Fruit fly (Drosophila melanogaster): ENCODE measurements around the gene TTLL3A.
A peak's percentile ranks its signal among the peaks of the same experiment; 100 is the strongest.

The TTLL3A gene

dm6 chr2L:6723750-6724503 is 16.1 kb downstream of the TTLL3A start, which contains the start of gene Liprin-alpha:
Gene Liprin-alpha, plus strand, starts transcription at chr2L:6723903.
- TF ChIP-seq noc (tag; optimal IDR thresholded peaks at IDR 0.05) = no peak

- no peak for TF ChIP-seq noc (tag; optimal IDR thresholded peaks at IDR 0.05)
Measured at dm6 chr2L:6722822-6723749, 16.9 kb downstream of the TTLL3A start, which contains the start of gene homer. Gene homer, minus strand, starts transcription at chr2L:6723359.

- TF ChIP-seq noc (tag; optimal IDR thresholded peaks at IDR 0.05) = no peak
Measured at dm6 chr2L:6721710-6722109, 18.3 kb downstream of the TTLL3A start.

dm6 chr2L:6717460-6717859 is 22.5 kb downstream of the TTLL3A start, which contains the start of gene Aatf:
Gene Aatf, plus strand, starts transcription at chr2L:6717625.
- TF ChIP-seq noc (tag; optimal IDR thresholded peaks at IDR 0.05) = no peak

- TF ChIP-seq noc (tag; optimal IDR thresholded peaks at IDR 0.05) = no peak
Measured at dm6 chr2L:6716921-6717320, 23.1 kb downstream of the TTLL3A start.

DNA sequence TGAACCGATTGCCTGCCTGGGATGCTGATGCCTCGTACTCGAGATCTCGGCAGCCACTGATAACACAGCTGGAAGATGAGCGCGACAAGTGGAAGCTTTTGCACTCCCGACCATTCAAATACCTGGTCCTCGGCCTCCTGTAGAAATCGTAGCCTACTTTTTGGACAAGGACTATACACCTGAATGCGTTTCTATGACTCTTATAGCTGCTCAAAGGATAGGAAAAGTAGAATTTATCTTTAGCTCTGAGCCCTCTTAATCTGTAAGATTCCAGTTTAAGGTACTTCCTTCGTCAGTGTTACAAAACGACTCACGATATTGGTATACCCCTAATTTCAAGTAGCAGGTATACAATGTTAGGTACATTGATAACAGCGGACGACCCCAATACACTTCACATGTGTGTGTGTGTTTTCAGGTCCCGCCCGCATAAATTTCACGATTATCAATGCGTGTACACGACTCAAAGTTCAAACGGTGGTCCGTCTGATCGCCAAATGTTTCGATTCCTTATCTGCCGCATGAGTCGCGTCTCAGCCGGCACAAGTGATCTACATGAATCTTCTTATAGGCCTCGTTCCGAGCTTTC is 23.7 kb downstream of the TTLL3A start, which contains the start of gene AkhR:
Gene AkhR, minus strand, starts transcription at position 5 of the 589 bp plus-strand sequence.
- peak; percentile 23 for TF ChIP-seq noc (tag; optimal IDR thresholded peaks at IDR 0.05)

DNA sequence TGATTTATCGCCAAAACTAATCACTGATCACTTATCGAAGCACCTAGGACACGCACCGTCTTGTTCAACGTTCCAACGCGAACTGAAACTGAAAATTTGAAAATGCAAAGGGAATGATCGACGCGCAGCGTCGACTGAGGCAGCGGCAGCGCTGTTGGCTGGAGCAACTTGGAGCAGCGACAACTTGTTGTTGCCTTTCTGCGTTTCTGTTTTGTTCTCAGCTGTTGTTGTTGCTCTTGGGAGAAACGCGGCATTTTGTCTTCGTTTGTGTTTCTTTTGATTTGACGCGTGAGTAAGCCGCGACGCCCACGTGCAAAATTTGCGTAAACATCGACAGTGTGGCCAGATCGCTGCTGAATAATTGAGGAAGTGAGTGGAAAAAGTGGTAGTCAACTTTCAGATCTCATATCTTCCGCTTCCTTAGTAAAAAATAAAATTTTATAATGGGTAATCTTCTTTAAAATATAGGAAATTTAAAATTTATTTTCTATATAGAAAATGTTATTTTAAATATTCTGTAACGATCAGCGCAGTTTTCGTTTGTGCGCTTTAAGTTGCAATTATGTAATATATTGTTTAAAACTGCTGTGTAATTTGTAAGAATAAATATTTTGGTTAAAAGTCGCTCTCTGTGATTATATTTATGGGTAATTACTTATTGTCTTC is 30.9 kb downstream of the TTLL3A start, which contains the start of gene Tsp:
Gene Tsp, minus strand, starts transcription at position 90 of the 666 bp plus-strand sequence.
- no peak for TF ChIP-seq noc (tag; optimal IDR thresholded peaks at IDR 0.05)

dm6 chr2L:6706368-6706919 is 33.5 kb downstream of the TTLL3A start:
- TF ChIP-seq noc (tag; optimal IDR thresholded peaks at IDR 0.05) = no peak

dm6 chr2L:6705081-6705480 is 34.9 kb downstream of the TTLL3A start:
- no peak for TF ChIP-seq noc (tag; optimal IDR thresholded peaks at IDR 0.05)

- no peak for TF ChIP-seq noc (tag; optimal IDR thresholded peaks at IDR 0.05)
Measured at dm6 chr2L:6701409-6702199, 38.4 kb downstream of the TTLL3A start.

DNA sequence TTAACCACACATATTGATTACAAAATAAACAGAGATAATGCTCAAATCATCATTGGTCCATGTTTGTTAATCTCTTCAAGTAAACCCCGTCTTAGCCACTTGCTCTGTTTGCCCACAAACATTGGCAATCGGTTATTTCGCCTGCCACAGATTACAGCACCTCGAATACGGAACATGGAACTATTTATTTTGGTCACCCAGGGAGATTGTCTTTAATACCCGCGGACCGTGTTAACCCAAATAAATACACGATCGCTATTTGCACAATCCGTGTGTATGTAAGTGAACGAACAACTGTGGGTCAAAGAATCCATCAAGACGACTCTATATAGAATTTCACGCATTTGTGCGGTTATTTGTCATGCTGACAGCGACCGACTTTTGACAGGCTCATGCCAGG is 39.2 kb downstream of the TTLL3A start:
- TF ChIP-seq noc (tag; optimal IDR thresholded peaks at IDR 0.05) = no peak

dm6 chr2L:6698387-6698786 is 41.6 kb downstream of the TTLL3A start:
- TF ChIP-seq noc (tag; optimal IDR thresholded peaks at IDR 0.05) = no peak

dm6 chr2L:6696229-6696628 is 43.8 kb downstream of the TTLL3A start:
- no peak for TF ChIP-seq noc (tag; optimal IDR thresholded peaks at IDR 0.05)

DNA sequence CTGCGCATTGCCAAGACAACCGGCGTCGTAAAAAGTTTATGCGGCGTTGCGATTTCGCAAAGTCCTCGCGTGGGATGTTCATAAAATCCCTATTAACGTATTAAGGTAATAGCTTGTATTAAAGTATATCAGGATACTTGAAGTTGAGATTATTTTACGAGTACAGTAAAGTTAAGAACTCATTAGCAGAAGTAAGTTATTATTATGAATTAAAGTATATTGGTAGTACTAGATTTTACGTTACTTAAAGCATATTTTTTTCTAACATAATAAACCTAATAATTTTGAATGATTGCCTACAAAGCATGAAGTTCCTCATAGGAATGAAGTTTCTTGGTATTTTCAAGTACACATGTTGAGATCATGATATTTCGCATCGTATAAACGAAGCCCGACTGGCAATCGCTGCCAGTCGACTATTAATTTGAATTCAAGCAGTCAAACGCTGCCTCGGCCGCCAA is 46.2 kb downstream of the TTLL3A start:
- peak; percentile 48 for TF ChIP-seq noc (tag; optimal IDR thresholded peaks at IDR 0.05)

Measured in whole organism, larva.